Fruit fly (Drosophila melanogaster) Kc167 (cell line): Measurements from ENCODE around the gene CG9674.

ENCODE experiments used
- Myc ChIP-seq: fragments of >200 bp; optimal IDR thresholded peaks from 2 replicates; lab custom pipeline; 2017; ENCODE audit warnings: missing external identifiers
- insv ChIP-seq: fragments of >200 bp; optimal IDR thresholded peaks from 3 replicates; lab custom pipeline; 2018; ENCODE audit warnings: missing external identifiers
- psq ChIP-seq: fragments of >200 bp; optimal IDR thresholded peaks from 2 replicates; lab custom pipeline; 2017; ENCODE audit warnings: missing external identifiers

- TF ChIP-seq psq (lab: Kevin White, UChicago) = no peak
- no peak for TF ChIP-seq Myc (lab: Kevin White, UChicago)
- TF ChIP-seq insv (lab: Kevin White, UChicago) = no peak
Measured at dm6 chr3L:16836732-16837131, 29.2 kb upstream of the CG9674 start.
